Worm (Caenorhabditis elegans) whole organism, young adult: ENCODE measurements around the gene exos-1.

ENCODE experiments used
- B0019.2 ChIP-seq: fragments of 200-800 bp; sonication (Bioruptor generic); conservative IDR thresholded peaks from 2 replicates; pipeline ENCODE4 v1.3.6; 2022; ENCODE audit warnings: missing genetic modification reagents, missing genetic modification characterization, missing compliant biosample characterization
- B0336.3 ChIP-seq: fragments of 200-800 bp; sonication (Bioruptor generic); IDR thresholded peaks from 2 replicates; pipeline ENCODE4 v1.3.6; 2022; ENCODE audit warnings: missing genetic modification characterization, missing compliant biosample characterization
- F10E7.11 ChIP-seq: sonication (generic microtip); optimal IDR thresholded peaks from 2 replicates; lab custom pipeline; 2017; ENCODE audit warnings: mild to moderate bottlenecking, missing genetic modification characterization, moderate library complexity, missing compliant biosample characterization
- F22D6.2 ChIP-seq: sonication (generic microtip); optimal IDR thresholded peaks from 2 replicates; lab custom pipeline; 2016; ENCODE audit warnings: mild to moderate bottlenecking, missing genetic modification characterization, missing compliant biosample characterization
- F37B4.10 ChIP-seq: fragments of 200-800 bp; sonication (Bioruptor generic); IDR thresholded peaks from 2 replicates; pipeline ENCODE4 v1.3.6; 2022; ENCODE audit warnings: missing genetic modification characterization, missing compliant biosample characterization
- F39B2.1 ChIP-seq: fragments of 200-800 bp; sonication (Bioruptor generic); IDR thresholded peaks from 2 replicates; pipeline ENCODE4 v1.3.6; 2022; ENCODE audit warnings: missing genetic modification reagents, missing genetic modification characterization, missing compliant biosample characterization
- Y53F4B.3 ChIP-seq: fragments of 200-800 bp; sonication (Bioruptor generic); IDR thresholded peaks from 2 replicates; pipeline ENCODE4 v1.3.6; 2022; ENCODE audit warnings: missing genetic modification reagents, missing genetic modification characterization, missing compliant biosample characterization
- Y67H2A.10 ChIP-seq: fragments of 200-800 bp; sonication (Bioruptor generic); conservative IDR thresholded peaks from 2 replicates; pipeline ENCODE4 v1.3.6; 2022; ENCODE audit warnings: missing genetic modification reagents, missing genetic modification characterization, missing compliant biosample characterization
- ZK185.1 ChIP-seq: sonication (generic microtip); optimal IDR thresholded peaks from 2 replicates; lab custom pipeline; 2016; ENCODE audit warnings: mild to moderate bottlenecking, missing genetic modification characterization, missing compliant biosample characterization; ENCODE audit not compliant: poor library complexity, severe bottlenecking
- aptf-3 ChIP-seq: fragments of 200-800 bp; sonication (Bioruptor generic); IDR thresholded peaks from 2 replicates; pipeline ENCODE4 v1.3.6; 2022; ENCODE audit warnings: missing genetic modification characterization, missing compliant biosample characterization
- attf-3 ChIP-seq: fragments of 200-800 bp; sonication (Bioruptor generic); conservative IDR thresholded peaks from 2 replicates; pipeline ENCODE4 v1.3.6; 2022; ENCODE audit warnings: missing genetic modification reagents, missing genetic modification characterization, missing compliant biosample characterization
- attf-5 ChIP-seq: fragments of 200-800 bp; sonication (Bioruptor generic); optimal IDR thresholded peaks from 2 replicates; lab custom pipeline; 2018; ENCODE audit warnings: mild to moderate bottlenecking, missing genetic modification characterization, missing compliant biosample characterization
- ccch-3 ChIP-seq: fragments of 200-800 bp; sonication (Bioruptor generic); optimal IDR thresholded peaks from 2 replicates; lab custom pipeline; 2018; ENCODE audit warnings: mild to moderate bottlenecking, missing genetic modification characterization, missing compliant biosample characterization
- cebp-1 ChIP-seq, 2 experiments: fragments of 200-800 bp in 1 of 2; sonication (Bioruptor generic) in 1 of 2; sonication (generic microtip) in 1 of 2; IDR thresholded peaks in 1 of 2; optimal IDR thresholded peaks in 1 of 2; 2 replicates each; pipeline versions ENCODE4 v1.3.6 to Lab custom; 2017 to 2022; ENCODE audit warnings: missing compliant biosample characterization in 2 of 2, missing genetic modification characterization in 2 of 2, mild to moderate bottlenecking in 1 of 2, missing genetic modification reagents in 1 of 2, moderate library complexity in 1 of 2
- ceh-27 ChIP-seq: fragments of 200-800 bp; sonication (Bioruptor generic); optimal IDR thresholded peaks from 2 replicates; lab custom pipeline; 2018; ENCODE audit warnings: mild to moderate bottlenecking, missing genetic modification characterization, moderate library complexity, missing compliant biosample characterization
- ceh-79 ChIP-seq: sonication (generic microtip); optimal IDR thresholded peaks from 2 replicates; lab custom pipeline; 2017; ENCODE audit warnings: mild to moderate bottlenecking, missing genetic modification characterization, missing compliant biosample characterization
- dox-1 ChIP-seq: fragments of 200-800 bp; sonication (Bioruptor generic); IDR thresholded peaks from 2 replicates; pipeline ENCODE4 v1.3.6; 2022; ENCODE audit warnings: missing genetic modification reagents, missing genetic modification characterization, missing compliant biosample characterization
- dpl-1 ChIP-seq: fragments of 150-350 bp; optimal IDR thresholded peaks from 2 replicates; lab custom pipeline; 2014; ENCODE audit warnings: missing biosample characterization, missing genetic modification reagents, missing genetic modification characterization
- ets-4 ChIP-seq: fragments of 200-800 bp; sonication (Bioruptor generic); optimal IDR thresholded peaks from 2 replicates; lab custom pipeline; 2018; ENCODE audit warnings: mild to moderate bottlenecking, missing genetic modification characterization, missing compliant biosample characterization
- fkh-3 ChIP-seq: sonication (generic microtip); optimal IDR thresholded peaks from 2 replicates; lab custom pipeline; 2016; ENCODE audit warnings: mild to moderate bottlenecking, missing genetic modification characterization, missing compliant biosample characterization
- him-1 ChIP-seq: sonication (generic microtip); optimal IDR thresholded peaks from 2 replicates; lab custom pipeline; 2016; ENCODE audit warnings: missing genotype, missing genetic modification reagents, missing genetic modification characterization, missing compliant biosample characterization
- hlh-26 ChIP-seq: fragments of 200-800 bp; sonication (Bioruptor generic); conservative IDR thresholded peaks from 2 replicates; pipeline ENCODE4 v1.3.6; 2022; ENCODE audit warnings: missing genetic modification reagents, missing genetic modification characterization, missing compliant biosample characterization
- hsf-1 ChIP-seq: fragments of 200-800 bp; sonication (Bioruptor generic); IDR thresholded peaks from 2 replicates; pipeline ENCODE4 v1.3.6; 2022; ENCODE audit warnings: missing genetic modification reagents, missing genetic modification characterization, missing compliant biosample characterization
- lag-1 ChIP-seq: fragments of 200-800 bp; sonication (Bioruptor generic); IDR thresholded peaks from 2 replicates; pipeline ENCODE4 v1.3.6; 2022; ENCODE audit warnings: missing genetic modification reagents, missing genetic modification characterization, missing compliant biosample characterization
- lin-26 ChIP-seq: fragments of 200-800 bp; sonication (Bioruptor generic); IDR thresholded peaks from 2 replicates; pipeline ENCODE4 v1.3.6; 2022; ENCODE audit warnings: missing genetic modification reagents, missing genetic modification characterization, missing compliant biosample characterization
- lin-35 ChIP-seq, 3 experiments: fragments of 150-350 bp in 2 of 3; sonication (generic microtip) in 1 of 3; optimal IDR thresholded peaks; 2 replicates each; lab custom pipeline; 2014 to 2018; ENCODE audit warnings: missing biosample characterization in 3 of 3, missing genetic modification characterization in 3 of 3, missing genetic modification reagents in 3 of 3
- lin-40 ChIP-seq: sonication (generic microtip); optimal IDR thresholded peaks from 2 replicates; lab custom pipeline; 2016; ENCODE audit warnings: missing genetic modification characterization, mild to moderate bottlenecking, missing compliant biosample characterization, missing genotype, missing genetic modification reagents
- lir-1 ChIP-seq: fragments of 200-800 bp; sonication (Bioruptor generic); conservative IDR thresholded peaks from 2 replicates; pipeline ENCODE4 v1.3.6; 2022; ENCODE audit warnings: missing genetic modification reagents, missing genetic modification characterization, missing compliant biosample characterization
- lsy-27 ChIP-seq: sonication (generic microtip); optimal IDR thresholded peaks from 2 replicates; lab custom pipeline; 2017; ENCODE audit warnings: missing genetic modification characterization, mild to moderate bottlenecking, missing compliant biosample characterization, antibody characterized with exemption, missing genotype, borderline replicate concordance; ENCODE audit not compliant: insufficient read depth
- madf-3 ChIP-seq: fragments of 200-800 bp; sonication (Bioruptor generic); IDR thresholded peaks from 2 replicates; pipeline ENCODE4 v1.3.6; 2022; ENCODE audit warnings: missing genetic modification reagents, missing genetic modification characterization, missing compliant biosample characterization
- madf-6 ChIP-seq: fragments of 200-800 bp; sonication (Bioruptor generic); IDR thresholded peaks from 2 replicates; pipeline ENCODE4 v1.3.6; 2022; ENCODE audit warnings: missing genetic modification reagents, missing genetic modification characterization, missing compliant biosample characterization
- madf-8 ChIP-seq: fragments of 200-800 bp; sonication (Bioruptor generic); conservative IDR thresholded peaks from 2 replicates; pipeline ENCODE4 v1.3.6; 2022; ENCODE audit warnings: missing genetic modification reagents, missing genetic modification characterization, missing compliant biosample characterization
- nfya-1 ChIP-seq: sonication (generic microtip); optimal IDR thresholded peaks from 2 replicates; lab custom pipeline; 2017; ENCODE audit warnings: antibody characterized with exemption, missing compliant biosample characterization, missing genetic modification characterization, borderline replicate concordance; ENCODE audit not compliant: insufficient read depth
- nfya-2 ChIP-seq: fragments of 200-800 bp; sonication (Bioruptor generic); IDR thresholded peaks from 2 replicates; pipeline ENCODE4 v1.3.6; 2022; ENCODE audit warnings: missing genetic modification reagents, missing genetic modification characterization, missing compliant biosample characterization
- nhr-120 ChIP-seq: fragments of 200-800 bp; sonication (Bioruptor generic); IDR thresholded peaks from 2 replicates; pipeline ENCODE4 v1.3.6; 2022; ENCODE audit warnings: missing genetic modification characterization, missing compliant biosample characterization
- nhr-179 ChIP-seq: sonication (generic microtip); optimal IDR thresholded peaks from 2 replicates; lab custom pipeline; 2016; ENCODE audit warnings: mild to moderate bottlenecking, missing genetic modification characterization, missing compliant biosample characterization
- rcor-1 ChIP-seq: fragments of 200-800 bp; sonication (Bioruptor generic); IDR thresholded peaks from 2 replicates; pipeline ENCODE4 v1.3.6; 2022; ENCODE audit warnings: missing genetic modification reagents, missing genetic modification characterization, missing compliant biosample characterization
- snpc-1.3 ChIP-seq: sonication (generic microtip); optimal IDR thresholded peaks from 2 replicates; lab custom pipeline; 2017; ENCODE audit warnings: missing genetic modification characterization, mild to moderate bottlenecking, missing compliant biosample characterization, antibody characterized with exemption, moderate library complexity, missing genotype, missing genetic modification reagents; ENCODE audit not compliant: insufficient read depth
- snpc-4 ChIP-seq, 5 experiments: fragments of 150-350 bp in 1 of 5; sonication (generic microtip) in 4 of 5; optimal IDR thresholded peaks; 2 replicates each; lab custom pipeline; 2014 to 2018; ENCODE audit warnings: missing genetic modification characterization in 5 of 5, missing biosample characterization in 3 of 5, antibody characterized with exemption in 2 of 5, mild to moderate bottlenecking in 2 of 5, missing compliant biosample characterization in 2 of 5, missing genotype in 2 of 5, moderate library complexity in 2 of 5, missing genetic modification reagents in 1 of 5
- tbp1 ChIP-seq: fragments of 200-800 bp; sonication (Bioruptor generic); optimal IDR thresholded peaks from 2 replicates; lab custom pipeline; 2018; ENCODE audit warnings: mild to moderate bottlenecking, missing genetic modification characterization, missing compliant biosample characterization
- unc-62 ChIP-seq: fragments of 150-350 bp; optimal IDR thresholded peaks from 2 replicates; lab custom pipeline; 2014; ENCODE audit warnings: missing biosample characterization, missing genetic modification reagents, missing genetic modification characterization
- zfh-2 ChIP-seq: fragments of 200-800 bp; sonication (Bioruptor generic); conservative IDR thresholded peaks from 2 replicates; pipeline ENCODE4 v1.3.6; 2022; ENCODE audit warnings: missing genetic modification reagents, missing genetic modification characterization, missing compliant biosample characterization
- zim-3 ChIP-seq: sonication (generic microtip); optimal IDR thresholded peaks from 2 replicates; lab custom pipeline; 2017; ENCODE audit warnings: mild to moderate bottlenecking, missing genetic modification characterization, moderate library complexity, missing compliant biosample characterization

The exos-1 gene

DNA sequence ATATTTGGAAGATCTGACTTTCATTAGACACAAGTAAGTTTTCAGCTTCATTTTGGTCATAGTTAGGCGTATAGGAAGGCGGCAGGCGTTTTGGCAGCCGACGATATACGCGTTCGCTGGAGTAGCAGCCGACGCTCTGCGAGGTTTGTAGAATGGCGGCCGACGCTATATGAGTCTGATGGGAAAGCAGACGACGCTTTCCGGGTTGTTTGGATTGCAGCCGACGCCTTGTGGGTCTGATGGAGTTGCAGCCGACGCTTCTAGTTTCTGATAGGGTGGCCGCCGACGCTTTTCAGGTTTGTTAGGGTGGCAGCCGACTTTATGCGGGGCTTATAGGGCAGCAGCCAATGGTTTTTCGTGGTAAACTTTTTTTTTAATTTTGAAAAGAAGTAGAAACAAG is 6.0 kb upstream of the exos-1 start:
- TF ChIP-seq fkh-3 (tag; lab: Kevin White, UChicago) (no peak), zfh-2 (peak; percentile 47; the same call in 1 of the 2 replicates), snpc-4 (GFP tag; optimal IDR thresholded peaks at IDR 0.05; lab: Kevin White, UChicago) (no peak), snpc-4 (tag; optimal IDR thresholded peaks at IDR 0.05; lab: Kevin White, UChicago) (peak in 1 of 4 experiments; percentile 52)

DNA sequence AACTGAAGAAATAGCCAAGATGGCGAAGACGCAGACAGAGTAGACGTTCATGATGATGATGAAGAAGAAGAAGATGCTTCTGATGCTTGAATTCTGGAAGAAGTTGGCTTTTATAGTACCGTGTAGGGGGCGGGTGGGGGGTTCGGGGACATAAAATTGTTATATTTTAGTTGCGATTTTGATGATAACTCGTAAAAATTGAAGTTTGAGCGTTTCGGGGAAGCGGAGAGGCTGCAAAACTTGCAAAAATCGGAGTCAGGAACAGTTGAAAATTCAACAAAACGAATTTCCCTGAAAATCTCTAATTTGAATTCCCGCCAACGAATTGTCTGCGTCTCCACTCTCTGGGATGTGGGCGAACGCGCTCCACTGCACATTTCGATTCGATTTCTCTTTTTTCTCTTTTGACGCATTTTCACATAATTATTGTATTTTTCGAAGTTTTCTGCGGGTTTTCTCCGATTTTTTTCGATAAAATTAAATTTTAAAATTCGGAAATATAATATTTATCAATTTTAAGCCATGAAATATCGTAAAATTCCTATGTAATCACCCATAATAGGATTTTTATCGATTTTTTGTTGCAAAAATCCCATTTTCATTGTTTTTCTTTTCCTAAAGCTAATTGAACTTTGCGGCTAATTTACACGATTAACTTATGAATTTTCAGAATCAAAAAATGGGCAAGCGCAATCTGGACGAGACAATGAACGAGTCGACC is 1.1 kb upstream of the exos-1 start, which contains the start of the genes fipr-17 and Y48A6B.3:
Gene fipr-17 (minus strand): TSS at position 51 of the 721 bp plus-strand sequence.
Gene Y48A6B.3 (plus strand): TSS at position 671 of the 721 bp plus-strand sequence.
- TF ChIP-seq zim-3 (tag; lab: Kevin White, UChicago) (no peak), ZK185.1 (tag; lab: Kevin White, UChicago) (no peak), fkh-3 (tag; lab: Kevin White, UChicago) (no peak), nfya-2 (GFP tag; lab: Robert Waterston, UW) (no peak), attf-3 (GFP tag; lab: Robert Waterston, UW) (0 out of 2 replicates have a peak, but pooled peaks have one; percentile 14), lir-1 (0 out of 2 replicates have a peak, but pooled peaks have one; percentile 13), lsy-27 (tag; lab: Kevin White, UChicago) (no peak), nhr-120 (GFP tag; lab: Robert Waterston, UW) (no peak), aptf-3 (no peak), attf-5 (GFP tag; lab: Kevin White, UChicago) (peak; percentile 88), dox-1 (GFP tag; lab: Robert Waterston, UW) (peak; percentile 86), nhr-179 (tag; lab: Kevin White, UChicago) (no peak), F10E7.11 (tag; lab: Kevin White, UChicago) (no peak), F39B2.1 (GFP tag; lab: Robert Waterston, UW) (no peak), him-1 (peak; percentile 69), hsf-1 (GFP tag; lab: Robert Waterston, UW) (peak; percentile 65; the same call in 1 of the 2 replicates), ceh-79 (no peak), madf-6 (GFP tag; lab: Robert Waterston, UW) (peak; percentile 83), B0019.2 (peak; percentile 78), dpl-1 (GFP tag; lab: Kevin White, UChicago) (peak; percentile 91), tbp1 (GFP tag; lab: Kevin White, UChicago) (peak; percentile 65), lin-26 (GFP tag; lab: Robert Waterston, UW) (no peak), lin-40 (peak; percentile 41), ets-4 (no peak), rcor-1 (GFP tag; lab: Robert Waterston, UW) (peak; percentile 56), unc-62 (no peak), F22D6.2 (no peak), madf-8 (GFP tag; lab: Robert Waterston, UW) (peak; percentile 60), snpc-1.3 (tag; lab: Kevin White, UChicago) (peak; percentile 23), Y53F4B.3 (GFP tag; lab: Robert Waterston, UW) (no peak), cebp-1 (GFP tag; IDR thresholded peaks at IDR 0.05; lab: Robert Waterston, UW) (no peak), cebp-1 (tag; optimal IDR thresholded peaks at IDR 0.05; lab: Kevin White, UChicago) (peak; percentile 62), ceh-27 (GFP tag; lab: Kevin White, UChicago) (peak; percentile 42), lag-1 (no peak), lin-35 (GFP tag; optimal IDR thresholded peaks at IDR 0.05; lab: Kevin White, UChicago) (peak; percentile 37 to 96 (median 70)), Y67H2A.10 (no peak), nfya-1 (tag; lab: Kevin White, UChicago) (no peak), madf-3 (GFP tag; lab: Robert Waterston, UW) (0 out of 2 replicates have a peak, but pooled peaks have one; percentile 39), hlh-26 (GFP tag; lab: Robert Waterston, UW) (no peak), B0336.3 (0 out of 2 replicates have a peak, but pooled peaks have one; percentile 24), F37B4.10 (no peak), ccch-3 (GFP tag; lab: Kevin White, UChicago) (no peak)
